Worm (Caenorhabditis elegans): ENCODE data around the gene C30G12.1.

Gene C30G12.1

DNA sequence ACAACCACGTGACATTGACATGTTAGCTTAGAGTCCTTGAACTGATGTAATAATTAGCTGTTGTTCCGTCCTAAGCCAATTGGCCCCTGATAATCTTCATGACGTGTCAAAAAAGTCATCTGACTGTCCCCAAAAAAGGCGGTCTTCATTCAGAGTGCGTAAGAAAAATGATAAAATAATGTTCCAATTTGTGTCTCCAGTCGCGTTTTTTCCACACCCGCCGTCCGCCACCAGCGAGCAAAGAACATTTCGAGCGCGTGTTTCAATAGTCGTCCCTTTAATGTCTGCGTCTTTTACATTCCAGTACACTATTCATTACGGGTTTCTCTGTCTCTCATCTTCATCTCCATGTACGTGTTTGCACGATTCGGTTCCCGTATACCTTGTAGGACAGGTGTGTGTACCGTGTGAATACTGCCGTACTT, 38.3 kb downstream of the C30G12.1 start (continued):
- TF ChIP-seq pax-3 (tag; optimal IDR thresholded peaks at IDR 0.05), result peak; percentile 72
- TF ChIP-seq C34B4.2 (tag; optimal IDR thresholded peaks at IDR 0.05), result no peak
- TF ChIP-seq egl-27 (tag; optimal IDR thresholded peaks at IDR 0.05), result peak; percentile 53 to 59
- no peak for TF ChIP-seq ets-5 (GFP tag; IDR thresholded peaks at IDR 0.05)
- peak; percentile 59 for TF ChIP-seq fkh-8 (tag; optimal IDR thresholded peaks at IDR 0.05)
- TF ChIP-seq ceh-88 (GFP tag; IDR thresholded peaks at IDR 0.05), result no peak

DNA sequence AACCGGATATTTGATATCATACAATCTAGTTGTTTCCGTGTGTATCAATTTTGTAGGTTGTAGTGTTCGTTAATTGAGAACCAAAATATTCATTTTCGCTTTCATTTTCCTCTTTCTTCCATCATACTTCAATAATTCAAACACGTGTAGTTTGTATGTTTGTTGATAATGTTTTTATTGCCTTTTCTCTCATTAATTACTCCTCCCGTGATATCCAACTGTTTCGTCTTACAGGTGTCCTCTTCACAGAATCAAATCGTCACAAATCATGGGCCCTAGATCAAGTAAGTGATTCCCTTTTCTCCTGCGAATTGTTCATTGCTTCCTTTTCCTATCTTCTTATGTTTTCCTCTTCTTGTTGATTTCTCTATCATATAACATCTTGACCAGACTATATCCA, 39.9 kb downstream of the C30G12.1 start, which contains the start of gene nhr-21:
nhr-21 (plus strand) TSS at position 235 of the 400 bp plus-strand sequence.
- no peak for TF ChIP-seq efl-3 (GFP tag; optimal IDR thresholded peaks at IDR 0.05)
- no peak for TF ChIP-seq ets-5 (GFP tag; IDR thresholded peaks at IDR 0.05)
- TF ChIP-seq unc-62 (GFP tag; optimal IDR thresholded peaks at IDR 0.05), result no peak
- TF ChIP-seq nhr-84 (tag; optimal IDR thresholded peaks at IDR 0.05), result no peak
- TF ChIP-seq C04F5.9 (tag; optimal IDR thresholded peaks at IDR 0.05), result no peak
- peak; percentile 23 for TF ChIP-seq C16A3.4 (tag; optimal IDR thresholded peaks at IDR 0.05)
- TF ChIP-seq ceh-63 (GFP tag; optimal IDR thresholded peaks at IDR 0.05), result no peak
- no peak for TF ChIP-seq snpc-4 (tag; optimal IDR thresholded peaks at IDR 0.05)
- no peak for TF ChIP-seq hlh-17 (GFP tag; optimal IDR thresholded peaks at IDR 0.05; ENCODE audit: borderline replicate concordance)
- no peak for TF ChIP-seq C34B4.2 (tag; optimal IDR thresholded peaks at IDR 0.05)
- no peak for TF ChIP-seq grh-1 (GFP tag; IDR thresholded peaks at IDR 0.05)
- peak; percentile 61 for TF ChIP-seq vab-15 (tag; optimal IDR thresholded peaks at IDR 0.05)
- TF ChIP-seq dsc-1 (tag; optimal IDR thresholded peaks at IDR 0.05), result no peak
- no peak for TF ChIP-seq dpl-1 (GFP tag; optimal IDR thresholded peaks at IDR 0.05)
- TF ChIP-seq zag-1 (tag; optimal IDR thresholded peaks at IDR 0.05), result no peak
- TF ChIP-seq aly-2 (tag; optimal IDR thresholded peaks at IDR 0.05), result no peak
- TF ChIP-seq lin-35 (GFP tag; optimal IDR thresholded peaks at IDR 0.05), result peak in 1 of 2 experiments; percentile 40
- TF ChIP-seq sox-4 (tag; optimal IDR thresholded peaks at IDR 0.05), result no peak
- peak; percentile 73 for TF ChIP-seq nhr-90 (tag; optimal IDR thresholded peaks at IDR 0.05; ENCODE audit: poor library complexity)
- peak; percentile 66 for TF ChIP-seq snu-23 (GFP tag; optimal IDR thresholded peaks at IDR 0.05)
- no peak for TF ChIP-seq tlp-1 (tag; optimal IDR thresholded peaks at IDR 0.05)
- no peak for TF ChIP-seq fkh-10 (GFP tag; optimal IDR thresholded peaks at IDR 0.05)
- no peak for TF ChIP-seq pax-3 (tag; optimal IDR thresholded peaks at IDR 0.05)
- no peak for TF ChIP-seq unc-86 (tag; optimal IDR thresholded peaks at IDR 0.05)
- peak; percentile 85 for TF ChIP-seq lin-14 (GFP tag; optimal IDR thresholded peaks at IDR 0.05)
- no peak for TF ChIP-seq xbp-1 (tag; optimal IDR thresholded peaks at IDR 0.05)
- peak; percentile 89 for TF ChIP-seq blmp-1 (tag; optimal IDR thresholded peaks at IDR 0.05)
- no peak for TF ChIP-seq sup-37 (GFP tag; optimal IDR thresholded peaks at IDR 0.05)
- TF ChIP-seq egl-27 (tag; optimal IDR thresholded peaks at IDR 0.05), result no peak
- peak; percentile 28 for TF ChIP-seq unc-130 (tag; optimal IDR thresholded peaks at IDR 0.05)
- no peak for TF ChIP-seq efl-1 (optimal IDR thresholded peaks at IDR 0.05)
- no peak for TF ChIP-seq efl-1 (GFP tag; optimal IDR thresholded peaks at IDR 0.05 in 1 of 2)
- no peak for TF ChIP-seq jun-1 (tag; optimal IDR thresholded peaks at IDR 0.05)
- TF ChIP-seq lir-3 (tag; optimal IDR thresholded peaks at IDR 0.05; ENCODE audit: poor library complexity), result no peak
- TF ChIP-seq sptf-1 (tag; optimal IDR thresholded peaks at IDR 0.05), result no peak
- TF ChIP-seq fkh-8 (tag; optimal IDR thresholded peaks at IDR 0.05), result no peak
- no peak for TF ChIP-seq unc-98 (GFP tag; IDR thresholded peaks at IDR 0.05)
- TF ChIP-seq nhr-28 (tag; optimal IDR thresholded peaks at IDR 0.05), result no peak
- TF ChIP-seq lin-15B (tag; optimal IDR thresholded peaks at IDR 0.05), result no peak
- no peak for TF ChIP-seq mep-1 (tag; optimal IDR thresholded peaks at IDR 0.05)
- TF ChIP-seq elt-3 (tag; optimal IDR thresholded peaks at IDR 0.05), result peak in 5 of 6 experiments; percentile 46 to 91 (median 62)
- no peak for TF ChIP-seq zip-4 (GFP tag; optimal IDR thresholded peaks at IDR 0.05)
- TF ChIP-seq ztf-4 (tag; optimal IDR thresholded peaks at IDR 0.05), result peak; percentile 21
- TF ChIP-seq isw-1 (GFP tag; IDR thresholded peaks at IDR 0.05), result no peak
- TF ChIP-seq ztf-11 (tag; optimal IDR thresholded peaks at IDR 0.05), result no peak
- TF ChIP-seq unc-30 (tag; optimal IDR thresholded peaks at IDR 0.05), result no peak
- no peak for TF ChIP-seq hpl-2 (GFP tag; optimal IDR thresholded peaks at IDR 0.05)
- no peak for TF ChIP-seq egl-13 (tag; optimal IDR thresholded peaks at IDR 0.05)
- TF ChIP-seq pag-3 (tag; optimal IDR thresholded peaks at IDR 0.05; ENCODE audit: borderline replicate concordance, insufficient read depth), result no peak
